Fruit fly (Drosophila melanogaster) whole organism, embryonic: Measurements from ENCODE around the gene Rh2.

Source experiments
- ATbp ChIP-seq: fragments of 200-800 bp; sonication (Bioruptor generic); optimal IDR thresholded peaks from 2 replicates; lab custom pipeline; 2017; ENCODE audit warnings: missing biosample characterization, mild to moderate bottlenecking, missing genetic modification characterization, missing genetic modification reagents
- Antp ChIP-seq: fragments of 200-800 bp; sonication (Bioruptor generic); optimal IDR thresholded peaks from 3 replicates; lab custom pipeline; 2016; ENCODE audit warnings: missing biosample characterization, missing genetic modification characterization
- Atf6 ChIP-seq: fragments of 200-800 bp; sonication (Bioruptor generic); IDR thresholded peaks from 2 replicates; pipeline ENCODE4 v1.3.6; 2022; ENCODE audit warnings: missing biosample characterization, missing genetic modification characterization
- CG10959 ChIP-seq: fragments of 200-800 bp; sonication (Bioruptor generic); IDR thresholded peaks from 2 replicates; pipeline ENCODE4 v1.3.6; 2022; ENCODE audit warnings: missing biosample characterization, missing genetic modification characterization
- CG11696 ChIP-seq: fragments of 200-800 bp; sonication (Bioruptor generic); IDR thresholded peaks from 2 replicates; pipeline ENCODE4 v1.3.6; 2022; ENCODE audit warnings: missing biosample characterization, missing genetic modification characterization
- CG13287 ChIP-seq: fragments of 200-800 bp; sonication (Bioruptor generic); IDR thresholded peaks from 2 replicates; pipeline ENCODE4 v1.3.6; 2022; ENCODE audit warnings: missing biosample characterization, missing genetic modification characterization; ENCODE audit not compliant: partially characterized antibody
- CG14014 ChIP-seq: fragments of 200-800 bp; sonication (Bioruptor generic); IDR thresholded peaks from 2 replicates; pipeline ENCODE4 v1.3.6; 2022; ENCODE audit warnings: missing biosample characterization, missing genetic modification characterization
- CG15073 ChIP-seq: fragments of 200-800 bp; sonication (Bioruptor generic); optimal IDR thresholded peaks from 2 replicates; lab custom pipeline; 2016; ENCODE audit warnings: missing biosample characterization, missing genetic modification characterization
- CG15696 ChIP-seq: fragments of 200-800 bp; sonication (Bioruptor generic); optimal IDR thresholded peaks from 2 replicates; lab custom pipeline; 2019; ENCODE audit warnings: missing biosample characterization, mild to moderate bottlenecking, missing genetic modification characterization, moderate library complexity
- CG2116 ChIP-seq: fragments of 200-800 bp; sonication (Bioruptor generic); optimal IDR thresholded peaks from 3 replicates; lab custom pipeline; 2018; ENCODE audit warnings: missing biosample characterization, mild to moderate bottlenecking, missing genetic modification characterization
- CG2712 ChIP-seq: fragments of 200-800 bp; optimal IDR thresholded peaks from 3 replicates; lab custom pipeline; 2019; ENCODE audit warnings: missing biosample characterization, mild to moderate bottlenecking, missing genetic modification characterization, moderate library complexity
- CG3163 ChIP-seq: fragments of 200-800 bp; sonication (Bioruptor generic); optimal IDR thresholded peaks from 3 replicates; lab custom pipeline; 2016; ENCODE audit warnings: missing biosample characterization, missing genetic modification characterization
- CG3281 ChIP-seq: fragments of 200-800 bp; sonication (Bioruptor generic); optimal IDR thresholded peaks from 3 replicates; lab custom pipeline; 2017; ENCODE audit warnings: missing biosample characterization, mild to moderate bottlenecking, missing genetic modification characterization
- CG4282 ChIP-seq: fragments of 200-800 bp; sonication (Bioruptor generic); optimal IDR thresholded peaks from 2 replicates; lab custom pipeline; 2016; ENCODE audit warnings: missing biosample characterization, missing genetic modification characterization
- CG4730 ChIP-seq: fragments of 200-800 bp; sonication (Bioruptor generic); IDR thresholded peaks from 2 replicates; pipeline ENCODE4 v1.3.6; 2022; ENCODE audit warnings: missing biosample characterization, missing genetic modification characterization
- CG4820 ChIP-seq: fragments of 200-800 bp; sonication (Bioruptor generic); optimal IDR thresholded peaks from 3 replicates; lab custom pipeline; 2016; ENCODE audit warnings: missing biosample characterization, missing genetic modification characterization
- CG4854 ChIP-seq: fragments of 200-800 bp; sonication (Bioruptor generic); optimal IDR thresholded peaks from 2 replicates; lab custom pipeline; 2016; ENCODE audit warnings: missing biosample characterization, missing genetic modification characterization, inconsistent platforms
- CG6654 ChIP-seq: fragments of 200-800 bp; sonication (Bioruptor generic); optimal IDR thresholded peaks from 2 replicates; lab custom pipeline; 2017; ENCODE audit warnings: missing biosample characterization, mild to moderate bottlenecking, missing genetic modification characterization
- CG6791 ChIP-seq: fragments of 200-800 bp; sonication (Bioruptor generic); IDR thresholded peaks from 3 replicates; pipeline ENCODE4 v1.3.6; 2022; ENCODE audit warnings: missing biosample characterization, missing genetic modification characterization; ENCODE audit not compliant: partially characterized antibody
- CG7357 ChIP-seq: fragments of 200-800 bp; sonication (Bioruptor generic); IDR thresholded peaks from 3 replicates; pipeline ENCODE4 v1.3.6; 2022; ENCODE audit warnings: missing biosample characterization, missing genetic modification characterization
- CG7928 ChIP-seq: fragments of 200-800 bp; sonication (Bioruptor generic); optimal IDR thresholded peaks from 2 replicates; lab custom pipeline; 2017; ENCODE audit warnings: missing biosample characterization, mild to moderate bottlenecking, missing genetic modification characterization
- CrebB ChIP-seq: fragments of 200-800 bp; sonication (Bioruptor generic); optimal IDR thresholded peaks from 3 replicates; lab custom pipeline; 2018; ENCODE audit warnings: missing biosample characterization, mild to moderate bottlenecking, missing genetic modification characterization
- E2f1 ChIP-seq: fragments of 200-800 bp; sonication (Bioruptor generic); IDR thresholded peaks from 2 replicates; pipeline ENCODE4 v1.3.6; 2022; ENCODE audit warnings: missing biosample characterization, missing genetic modification characterization
- E2f2 ChIP-seq: fragments of 200-800 bp; sonication (Bioruptor generic); IDR thresholded peaks from 2 replicates; pipeline ENCODE4 v1.3.6; 2022; ENCODE audit warnings: missing biosample characterization, missing genetic modification characterization
- Fer1 ChIP-seq: fragments of 200-800 bp; sonication (Bioruptor generic); optimal IDR thresholded peaks from 2 replicates; lab custom pipeline; 2017; ENCODE audit warnings: missing biosample characterization, mild to moderate bottlenecking, missing genetic modification characterization
- HLH4C ChIP-seq: fragments of 200-800 bp; sonication (Bioruptor generic); IDR thresholded peaks from 3 replicates; pipeline ENCODE4 v1.3.6; 2022; ENCODE audit warnings: missing biosample characterization, missing genetic modification characterization; ENCODE audit not compliant: partially characterized antibody
- MBD-R2 ChIP-seq: fragments of 200-800 bp; sonication (Bioruptor generic); IDR thresholded peaks from 2 replicates; pipeline ENCODE4 v1.3.6; 2022; ENCODE audit warnings: missing biosample characterization, missing genetic modification characterization
- Oli ChIP-seq: fragments of 200-800 bp; sonication (Bioruptor generic); optimal IDR thresholded peaks from 2 replicates; lab custom pipeline; 2018; ENCODE audit warnings: missing biosample characterization, mild to moderate bottlenecking, missing genetic modification characterization, moderate library complexity
- Rfx ChIP-seq: fragments of 200-800 bp; sonication (Bioruptor generic); IDR thresholded peaks from 2 replicates; pipeline ENCODE4 v1.3.6; 2022; ENCODE audit warnings: missing biosample characterization, missing genetic modification characterization
- Sox100B ChIP-seq: fragments of 200-800 bp; sonication (Bioruptor generic); optimal IDR thresholded peaks from 3 replicates; lab custom pipeline; 2018; ENCODE audit warnings: missing biosample characterization, mild to moderate bottlenecking, missing genetic modification characterization
- Sry-β ChIP-seq: fragments of 200-800 bp; sonication (Bioruptor generic); optimal IDR thresholded peaks from 2 replicates; lab custom pipeline; 2018; ENCODE audit warnings: missing biosample characterization, mild to moderate bottlenecking, missing genetic modification characterization, moderate library complexity
- Ssrp ChIP-seq: fragments of 200-800 bp; sonication (Bioruptor generic); optimal IDR thresholded peaks from 2 replicates; lab custom pipeline; 2018; ENCODE audit warnings: missing biosample characterization, mild to moderate bottlenecking, missing genetic modification characterization, moderate library complexity
- Trl ChIP-seq, 3 experiments: fragments of >200 bp in 2 of 3; fragments of 200-800 bp in 1 of 3; sonication (Bioruptor generic) in 1 of 3; optimal IDR thresholded peaks; 2 replicates in 1 of 3; 3 replicates in 2 of 3; lab custom pipeline; 2016 to 2017; ENCODE audit warnings: missing biosample characterization in 1 of 3, missing genetic modification characterization in 1 of 3
- Usf ChIP-seq: fragments of 200-800 bp; sonication (Bioruptor generic); optimal IDR thresholded peaks from 2 replicates; lab custom pipeline; 2017; ENCODE audit warnings: missing genotype, missing biosample characterization, missing genetic modification characterization
- ac ChIP-seq: fragments of 200-800 bp; sonication (Bioruptor generic); optimal IDR thresholded peaks from 3 replicates; lab custom pipeline; 2017; ENCODE audit warnings: missing biosample characterization, mild to moderate bottlenecking, missing genetic modification characterization
- exex ChIP-seq: fragments of 200-800 bp; sonication (Bioruptor generic); optimal IDR thresholded peaks from 4 replicates; lab custom pipeline; 2018; ENCODE audit warnings: missing biosample characterization, mild to moderate bottlenecking, missing genetic modification characterization, moderate library complexity
- gce ChIP-seq: fragments of 200-800 bp; sonication (Bioruptor generic); IDR thresholded peaks from 3 replicates; pipeline ENCODE4 v1.3.6; 2022; ENCODE audit warnings: missing biosample characterization, missing genetic modification characterization
- gsb-n ChIP-seq: fragments of 200-800 bp; sonication (Bioruptor generic); optimal IDR thresholded peaks from 3 replicates; lab custom pipeline; 2018; ENCODE audit warnings: missing biosample characterization, mild to moderate bottlenecking, missing genetic modification characterization
- inv ChIP-seq: fragments of 200-800 bp; sonication (Bioruptor generic); IDR thresholded peaks from 2 replicates; pipeline ENCODE4 v1.3.6; 2022; ENCODE audit warnings: missing biosample characterization, missing genetic modification characterization; ENCODE audit not compliant: partially characterized antibody
- mirr ChIP-seq: fragments of 200-800 bp; sonication (Bioruptor generic); optimal IDR thresholded peaks from 3 replicates; lab custom pipeline; 2018; ENCODE audit warnings: missing biosample characterization, mild to moderate bottlenecking, missing genetic modification characterization
- nom ChIP-seq: fragments of 200-800 bp; sonication (Bioruptor generic); optimal IDR thresholded peaks from 2 replicates; lab custom pipeline; 2017; ENCODE audit warnings: missing biosample characterization, missing genetic modification characterization, mild to moderate bottlenecking, moderate library complexity, missing genetic modification reagents
- otp ChIP-seq: fragments of 200-800 bp; sonication (Bioruptor generic); IDR thresholded peaks from 3 replicates; pipeline ENCODE4, ENCODE4 v1.3.6; 2022; ENCODE audit warnings: missing biosample characterization, missing genetic modification characterization
- phol ChIP-seq: fragments of 200-800 bp; sonication (Bioruptor generic); optimal IDR thresholded peaks from 3 replicates; lab custom pipeline; 2018; ENCODE audit warnings: missing biosample characterization, mild to moderate bottlenecking, missing genetic modification characterization, moderate library complexity
- sisA ChIP-seq: fragments of 200-800 bp; sonication (Bioruptor generic); IDR thresholded peaks from 2 replicates; pipeline ENCODE4 v1.3.6; 2022; ENCODE audit warnings: missing biosample characterization, missing genetic modification characterization
- slou ChIP-seq: fragments of 200-800 bp; sonication (Bioruptor generic); optimal IDR thresholded peaks from 3 replicates; lab custom pipeline; 2016; ENCODE audit warnings: missing biosample characterization, missing genetic modification characterization
- tup ChIP-seq: fragments of 200-800 bp; sonication (Bioruptor generic); optimal IDR thresholded peaks from 2 replicates; lab custom pipeline; 2016; ENCODE audit warnings: missing biosample characterization, mild to moderate bottlenecking, missing genetic modification characterization, moderate library complexity
- twi ChIP-seq: fragments of 200-800 bp; optimal IDR thresholded peaks from 2 replicates; lab custom pipeline; 2019; ENCODE audit warnings: missing biosample characterization, mild to moderate bottlenecking, missing genetic modification characterization, moderate library complexity
- tx ChIP-seq: fragments of 200-800 bp; sonication (Bioruptor generic); optimal IDR thresholded peaks from 2 replicates; lab custom pipeline; 2016; ENCODE audit warnings: missing biosample characterization, missing genetic modification characterization
- wdn ChIP-seq: fragments of 200-800 bp; sonication (Bioruptor generic); IDR thresholded peaks from 2 replicates; pipeline ENCODE4 v1.3.6; 2022; ENCODE audit warnings: missing biosample characterization, missing genetic modification characterization
- wek ChIP-seq: fragments of 200-800 bp; sonication (Bioruptor generic); optimal IDR thresholded peaks from 3 replicates; lab custom pipeline; 2018; ENCODE audit warnings: missing biosample characterization, mild to moderate bottlenecking, missing genetic modification characterization, moderate library complexity
- wor ChIP-seq: fragments of 200-800 bp; sonication (Bioruptor generic); IDR thresholded peaks from 2 replicates; pipeline ENCODE4 v1.3.6; 2022; ENCODE audit warnings: missing biosample characterization, missing genetic modification characterization

Rh2 gene

DNA sequence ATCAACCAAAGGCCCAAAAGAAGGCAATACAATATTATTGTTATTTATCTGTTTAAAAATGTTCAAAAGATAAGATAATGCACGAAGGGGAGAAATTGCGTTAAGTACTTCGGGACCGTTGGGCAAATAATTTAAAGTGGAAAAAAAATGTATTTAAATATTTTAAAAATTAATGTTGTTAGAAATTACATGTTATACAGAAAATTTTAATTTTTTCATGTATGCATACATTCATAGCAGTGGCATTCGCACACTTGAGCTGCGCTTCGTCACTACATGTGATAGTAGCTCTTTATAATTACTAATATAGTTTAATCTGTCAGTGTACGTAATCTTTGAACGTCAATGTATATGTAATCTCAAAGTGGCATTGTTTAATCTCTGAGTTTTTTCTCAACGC lies 4.0 kb upstream of the Rh2 start (continued):
- no peak for TF ChIP-seq Trl (optimal IDR thresholded peaks at IDR 0.05; lab: Kevin White, UChicago)
- TF ChIP-seq Trl (GFP tag; optimal IDR thresholded peaks at IDR 0.05; lab: Kevin White, UChicago): no peak
- peak; percentile 64 for TF ChIP-seq CG4730 (GFP tag; lab: Robert Waterston, UW)
- TF ChIP-seq wor (GFP tag; lab: Robert Waterston, UW): no peak
- TF ChIP-seq Sry-β (GFP tag; lab: Kevin White, UChicago): no peak
- no peak for TF ChIP-seq nom (GFP tag; lab: Kevin White, UChicago)
- TF ChIP-seq inv: no peak
- TF ChIP-seq CG10959 (GFP tag; lab: Robert Waterston, UW): no peak
- no peak for TF ChIP-seq CG13287 (GFP tag; lab: Robert Waterston, UW)
- no peak for TF ChIP-seq CG4854 (GFP tag; lab: Kevin White, UChicago)
- peak; percentile 46 for TF ChIP-seq CG3281 (GFP tag; lab: Kevin White, UChicago)
- no peak for TF ChIP-seq CG4282 (GFP tag; lab: Kevin White, UChicago)
- peak; percentile 39; the same call in 1 of the 3 replicates for TF ChIP-seq gce (GFP tag; lab: Robert Waterston, UW)
- no peak for TF ChIP-seq CG3163 (GFP tag; lab: Kevin White, UChicago)
- no peak for TF ChIP-seq wdn (GFP tag; lab: Robert Waterston, UW)
- no peak for TF ChIP-seq twi (tag; lab: Kevin White, UChicago)
- TF ChIP-seq Antp (GFP tag; lab: Kevin White, UChicago): no peak
- TF ChIP-seq Ssrp (tag; lab: Kevin White, UChicago): no peak
- no peak for TF ChIP-seq E2f2 (GFP tag; lab: Robert Waterston, UW)
- no peak for TF ChIP-seq CG7928 (GFP tag; lab: Kevin White, UChicago)
- TF ChIP-seq CrebB (tag; lab: Kevin White, UChicago): no peak
- TF ChIP-seq sisA (GFP tag; lab: Robert Waterston, UW): peak; percentile 57
- no peak for TF ChIP-seq wek
- no peak for TF ChIP-seq CG4820 (GFP tag; lab: Kevin White, UChicago)
- no peak for TF ChIP-seq ac (GFP tag; lab: Kevin White, UChicago)
- peak; percentile 68 for TF ChIP-seq E2f1 (GFP tag; lab: Robert Waterston, UW)
- TF ChIP-seq Sox100B (GFP tag; lab: Kevin White, UChicago): no peak
- TF ChIP-seq Atf6: no peak
- no peak for TF ChIP-seq gsb-n (tag; lab: Kevin White, UChicago)
- TF ChIP-seq CG6791 (GFP tag; lab: Robert Waterston, UW): no peak
- no peak for TF ChIP-seq CG2712
- no peak for TF ChIP-seq HLH4C
- TF ChIP-seq Rfx (GFP tag; lab: Robert Waterston, UW): peak; percentile 87
- no peak for TF ChIP-seq mirr (GFP tag; lab: Kevin White, UChicago)
- TF ChIP-seq tup (GFP tag; lab: Kevin White, UChicago): no peak
- TF ChIP-seq CG2116: no peak
- TF ChIP-seq phol (tag; lab: Kevin White, UChicago): no peak
- no peak for TF ChIP-seq Oli (tag; lab: Kevin White, UChicago)
- peak; percentile 44; the same call in 1 of the 2 replicates for TF ChIP-seq MBD-R2 (GFP tag; lab: Robert Waterston, UW)
- peak; percentile 58; the same call in 1 of the 3 replicates for TF ChIP-seq CG7357 (GFP tag; lab: Robert Waterston, UW)
- no peak for TF ChIP-seq CG6654 (GFP tag; lab: Kevin White, UChicago)
- no peak for TF ChIP-seq otp (GFP tag; lab: Robert Waterston, UW)
- TF ChIP-seq exex (tag; lab: Kevin White, UChicago): peak; percentile 30
- no peak for TF ChIP-seq Fer1 (GFP tag; lab: Kevin White, UChicago)
- peak; percentile 52; the same call in 1 of the 2 replicates for TF ChIP-seq CG11696
- no peak for TF ChIP-seq CG15073 (GFP tag; lab: Kevin White, UChicago)
- TF ChIP-seq slou (GFP tag; lab: Kevin White, UChicago): no peak
- peak; percentile 7; the same call in 1 of the 2 replicates for TF ChIP-seq CG14014 (GFP tag; lab: Robert Waterston, UW)
- no peak for TF ChIP-seq ATbp (GFP tag; lab: Kevin White, UChicago)
- TF ChIP-seq tx: no peak
- no peak for TF ChIP-seq CG15696 (tag; lab: Kevin White, UChicago)
- no peak for TF ChIP-seq Usf (GFP tag; lab: Kevin White, UChicago)
